Fruit fly (Drosophila melanogaster) whole organism, prepupa: ENCODE data around the gene Fign.

Experiments
- CG10669 ChIP-seq: fragments of 200-800 bp; sonication (Bioruptor generic); optimal IDR thresholded peaks from 3 replicates; lab custom pipeline; 2018; ENCODE audit warnings: missing biosample characterization, mild to moderate bottlenecking, missing genetic modification characterization, moderate library complexity
- CG11902 ChIP-seq: fragments of 200-800 bp; sonication (Bioruptor generic); optimal IDR thresholded peaks from 3 replicates; lab custom pipeline; 2016; ENCODE audit warnings: missing biosample characterization, missing genetic modification characterization
- CG15336 ChIP-seq: fragments of 200-800 bp; sonication (Bioruptor generic); IDR thresholded peaks from 2 replicates; pipeline ENCODE4 v1.3.6; 2022; ENCODE audit warnings: missing biosample characterization, missing genetic modification characterization
- CG1621 ChIP-seq: fragments of 200-800 bp; sonication (Bioruptor generic); optimal IDR thresholded peaks from 3 replicates; lab custom pipeline; 2018; ENCODE audit warnings: missing biosample characterization, mild to moderate bottlenecking, missing genetic modification characterization
- CG16779 ChIP-seq: fragments of 200-800 bp; sonication (Bioruptor generic); optimal IDR thresholded peaks from 3 replicates; lab custom pipeline; 2017; ENCODE audit warnings: missing biosample characterization, mild to moderate bottlenecking, missing genetic modification characterization
- CG3032 ChIP-seq: fragments of 200-800 bp; optimal IDR thresholded peaks from 2 replicates; lab custom pipeline; 2019; ENCODE audit warnings: missing biosample characterization, mild to moderate bottlenecking, missing genetic modification characterization, moderate library complexity
- CG31627 ChIP-seq: fragments of 200-800 bp; sonication (Bioruptor generic); optimal IDR thresholded peaks from 3 replicates; lab custom pipeline; 2016; ENCODE audit warnings: missing biosample characterization, missing genetic modification characterization
- CG4318 ChIP-seq: fragments of 200-800 bp; sonication (Bioruptor generic); optimal IDR thresholded peaks from 3 replicates; lab custom pipeline; 2017; ENCODE audit warnings: missing biosample characterization, mild to moderate bottlenecking, missing genetic modification characterization
- CG6163 ChIP-seq: fragments of 200-800 bp; sonication (Bioruptor generic); IDR thresholded peaks from 3 replicates; pipeline ENCODE4 v1.3.6; 2022; ENCODE audit warnings: missing biosample characterization, missing genetic modification characterization
- CG6276 ChIP-seq: fragments of 200-800 bp; sonication (Bioruptor generic); optimal IDR thresholded peaks from 2 replicates; lab custom pipeline; 2017; ENCODE audit warnings: missing biosample characterization, mild to moderate bottlenecking, missing genetic modification characterization
- CG6792 ChIP-seq: fragments of 200-800 bp; sonication (Bioruptor generic); optimal IDR thresholded peaks from 3 replicates; lab custom pipeline; 2016; ENCODE audit warnings: missing biosample characterization, missing genetic modification characterization
- CG6808 ChIP-seq: fragments of 200-800 bp; sonication (Bioruptor generic); optimal IDR thresholded peaks from 3 replicates; lab custom pipeline; 2017; ENCODE audit warnings: missing biosample characterization, missing genetic modification characterization, mild to moderate bottlenecking, moderate library complexity, missing genetic modification reagents
- CG7368 ChIP-seq: fragments of 200-800 bp; sonication (Bioruptor generic); optimal IDR thresholded peaks from 3 replicates; lab custom pipeline; 2016; ENCODE audit warnings: missing biosample characterization, missing genetic modification characterization
- CG8119 ChIP-seq: fragments of 200-800 bp; sonication (Bioruptor generic); IDR thresholded peaks from 3 replicates; pipeline ENCODE4 v1.3.6; 2022; ENCODE audit warnings: missing biosample characterization, missing genetic modification characterization
- CG8319 ChIP-seq: fragments of 200-800 bp; sonication (Bioruptor generic); optimal IDR thresholded peaks from 3 replicates; lab custom pipeline; 2016; ENCODE audit warnings: missing biosample characterization, missing genetic modification characterization
- CG8632 ChIP-seq: fragments of 200-800 bp; sonication (Bioruptor generic); optimal IDR thresholded peaks from 3 replicates; lab custom pipeline; 2016; ENCODE audit warnings: missing biosample characterization, missing genetic modification characterization
- CG9139 ChIP-seq: fragments of 200-800 bp; sonication (Bioruptor generic); optimal IDR thresholded peaks from 3 replicates; lab custom pipeline; 2017; ENCODE audit warnings: missing biosample characterization, mild to moderate bottlenecking, missing genetic modification characterization
- Eip78C ChIP-seq: fragments of 200-800 bp; sonication (Bioruptor generic); peaks from one replicate; lab custom pipeline; 2016; ENCODE audit warnings: missing biosample characterization, missing genetic modification characterization
- Ets96B ChIP-seq: fragments of 200-800 bp; optimal IDR thresholded peaks from 2 replicates; lab custom pipeline; 2019; ENCODE audit warnings: missing biosample characterization, mild to moderate bottlenecking, missing genetic modification characterization, moderate library complexity
- Gug ChIP-seq: fragments of 200-800 bp; sonication (Bioruptor generic); IDR thresholded peaks from 2 replicates; pipeline ENCODE4 v1.3.6; 2022; ENCODE audit warnings: missing biosample characterization, missing genetic modification characterization
- Hr38 ChIP-seq: sonication (Bioruptor generic); optimal IDR thresholded peaks from 2 replicates; lab custom pipeline; 2016; ENCODE audit warnings: missing biosample characterization, missing genetic modification characterization
- Hr39 ChIP-seq: fragments of 200-800 bp; sonication (Bioruptor generic); optimal IDR thresholded peaks from 2 replicates; lab custom pipeline; 2016; ENCODE audit warnings: missing biosample characterization, missing genetic modification characterization
- Hr4 ChIP-seq: fragments of 200-800 bp; sonication (Bioruptor generic); optimal IDR thresholded peaks from 3 replicates; lab custom pipeline; 2016; ENCODE audit warnings: missing biosample characterization, missing genetic modification characterization
- Lpt ChIP-seq: fragments of 200-800 bp; sonication (Bioruptor generic); optimal IDR thresholded peaks from 3 replicates; lab custom pipeline; 2016; ENCODE audit warnings: missing biosample characterization, missing genetic modification characterization
- OdsH ChIP-seq: fragments of 200-800 bp; sonication (Bioruptor generic); optimal IDR thresholded peaks from 3 replicates; lab custom pipeline; 2016; ENCODE audit warnings: missing biosample characterization, missing genetic modification characterization
- Sox102F ChIP-seq: fragments of 200-800 bp; sonication (Bioruptor generic); optimal IDR thresholded peaks from 2 replicates; lab custom pipeline; 2016; ENCODE audit warnings: missing biosample characterization, mild to moderate bottlenecking, missing genetic modification characterization
- Sox14 ChIP-seq: fragments of 200-800 bp; sonication (Bioruptor generic); optimal IDR thresholded peaks from 3 replicates; lab custom pipeline; 2016; ENCODE audit warnings: missing biosample characterization, missing genetic modification characterization
- Sox15 ChIP-seq: fragments of 200-800 bp; sonication (Bioruptor generic); optimal IDR thresholded peaks from 3 replicates; lab custom pipeline; 2016; ENCODE audit warnings: missing biosample characterization, missing genetic modification characterization
- achi ChIP-seq: fragments of 200-800 bp; sonication (Bioruptor generic); optimal IDR thresholded peaks from 3 replicates; lab custom pipeline; 2016; ENCODE audit warnings: missing biosample characterization, missing genetic modification characterization
- acj6 ChIP-seq: fragments of 200-800 bp; sonication (Bioruptor generic); optimal IDR thresholded peaks from 3 replicates; lab custom pipeline; 2016; ENCODE audit warnings: missing biosample characterization, missing genetic modification characterization
- cyc ChIP-seq: fragments of 200-800 bp; sonication (Bioruptor generic); optimal IDR thresholded peaks from 3 replicates; lab custom pipeline; 2016; ENCODE audit warnings: missing biosample characterization, missing genetic modification characterization
- dac ChIP-seq: fragments of 200-800 bp; sonication (Bioruptor generic); optimal IDR thresholded peaks from 2 replicates; lab custom pipeline; 2017; ENCODE audit warnings: missing biosample characterization, mild to moderate bottlenecking, missing genetic modification characterization
- dsx ChIP-seq: fragments of 200-800 bp; optimal IDR thresholded peaks from 3 replicates; lab custom pipeline; 2019; ENCODE audit warnings: missing biosample characterization, mild to moderate bottlenecking, missing genetic modification characterization, moderate library complexity; ENCODE audit not compliant: poor library complexity, severe bottlenecking
- eg ChIP-seq: fragments of 200-800 bp; sonication (Bioruptor generic); IDR thresholded peaks from 3 replicates; pipeline ENCODE4 v1.3.6; 2022; ENCODE audit warnings: missing biosample characterization, missing genetic modification characterization
- esn ChIP-seq: fragments of 200-800 bp; sonication (Bioruptor generic); optimal IDR thresholded peaks from 2 replicates; lab custom pipeline; 2016; ENCODE audit warnings: missing biosample characterization, mild to moderate bottlenecking, missing genetic modification characterization, moderate library complexity
- fd59A ChIP-seq: fragments of 200-800 bp; sonication (Bioruptor generic); optimal IDR thresholded peaks from 2 replicates; lab custom pipeline; 2017; ENCODE audit warnings: missing biosample characterization, mild to moderate bottlenecking, missing genetic modification characterization, missing genetic modification reagents
- fd85E ChIP-seq: fragments of 200-800 bp; sonication (Bioruptor generic); optimal IDR thresholded peaks from 3 replicates; lab custom pipeline; 2016; ENCODE audit warnings: missing biosample characterization, missing genetic modification characterization
- fkh ChIP-seq: fragments of 200-800 bp; sonication (Bioruptor generic); optimal IDR thresholded peaks from 3 replicates; lab custom pipeline; 2017; ENCODE audit warnings: missing biosample characterization, mild to moderate bottlenecking, missing genetic modification characterization, moderate library complexity
- lz ChIP-seq: fragments of 200-800 bp; sonication (Bioruptor generic); optimal IDR thresholded peaks from 3 replicates; lab custom pipeline; 2016; ENCODE audit warnings: missing biosample characterization, missing genetic modification characterization
- net ChIP-seq: fragments of 200-800 bp; sonication (Bioruptor generic); optimal IDR thresholded peaks from 3 replicates; lab custom pipeline; 2016; ENCODE audit warnings: missing biosample characterization, missing genetic modification characterization
- pdm3 ChIP-seq: fragments of 200-800 bp; sonication (Bioruptor generic); optimal IDR thresholded peaks from 3 replicates; lab custom pipeline; 2016; ENCODE audit warnings: missing biosample characterization, missing genetic modification characterization
- salr ChIP-seq, 2 experiments: fragments of 200-800 bp; sonication (Bioruptor generic); optimal IDR thresholded peaks; 3 replicates each; lab custom pipeline; 2016 to 2018; ENCODE audit warnings: missing biosample characterization in 2 of 2, missing genetic modification characterization in 2 of 2, mild to moderate bottlenecking in 1 of 2
- ss ChIP-seq, 2 experiments: fragments of 200-800 bp; sonication (Bioruptor generic); optimal IDR thresholded peaks; 2 replicates in 1 of 2; 3 replicates in 1 of 2; lab custom pipeline; 2017 to 2018; ENCODE audit warnings: mild to moderate bottlenecking in 2 of 2, missing biosample characterization in 2 of 2, missing genetic modification characterization in 2 of 2, moderate library complexity in 1 of 2
- svp ChIP-seq: fragments of 200-800 bp; sonication (Bioruptor generic); peaks from one replicate; lab custom pipeline; 2016; ENCODE audit warnings: missing biosample characterization, missing genetic modification characterization
- vri ChIP-seq: fragments of 200-800 bp; sonication (Bioruptor generic); optimal IDR thresholded peaks from 3 replicates; lab custom pipeline; 2016; ENCODE audit warnings: missing biosample characterization, mild to moderate bottlenecking, missing genetic modification characterization

Gene Fign

DNA sequence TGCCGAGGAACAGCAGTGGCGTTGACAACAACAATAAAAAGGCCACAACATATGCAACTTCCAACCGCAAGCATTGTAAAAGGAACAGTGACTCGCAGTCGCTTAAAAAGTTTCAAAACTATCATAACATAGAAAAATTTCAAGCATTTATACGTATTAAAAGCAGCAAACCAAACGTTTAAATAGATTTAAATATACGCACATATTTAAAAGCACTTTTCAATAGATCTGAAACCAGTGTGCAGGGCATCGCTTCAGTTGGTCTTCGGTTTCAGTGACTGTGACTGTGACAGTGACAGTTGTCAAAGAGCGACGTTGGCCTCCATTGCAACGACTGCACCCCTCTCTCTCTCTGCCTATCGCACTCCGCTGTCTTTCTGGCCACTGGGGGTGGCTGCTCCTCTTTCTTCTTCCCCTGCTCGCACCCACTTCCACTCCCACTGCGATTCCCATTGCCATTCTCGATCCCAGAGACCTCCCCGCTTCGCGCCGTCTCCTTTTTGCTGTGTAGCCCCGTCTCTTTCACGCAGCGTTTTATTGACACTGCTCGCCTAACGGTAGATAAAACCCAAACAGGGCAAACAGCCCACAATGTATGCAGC, 28.6 kb upstream of the Fign start (continued):
- TF ChIP-seq dsx (GFP tag; lab: Kevin White, UChicago): peak; percentile 89
- peak; percentile 76 for TF ChIP-seq fd85E (GFP tag; lab: Kevin White, UChicago)
- peak; percentile 98 for TF ChIP-seq CG6163 (GFP tag; lab: Robert Waterston, UW)
- peak; percentile 85 for TF ChIP-seq CG4318 (GFP tag; lab: Kevin White, UChicago)
- TF ChIP-seq Sox14 (GFP tag; lab: Kevin White, UChicago): peak; percentile 96
- peak; percentile 92 for TF ChIP-seq net (GFP tag; lab: Kevin White, UChicago)
- peak; percentile 92 for TF ChIP-seq acj6 (GFP tag; lab: Kevin White, UChicago)
- peak; percentile 89 for TF ChIP-seq CG31627 (GFP tag; lab: Kevin White, UChicago)
- TF ChIP-seq lz (GFP tag; lab: Kevin White, UChicago): peak; percentile 91
- peak; percentile 95 for TF ChIP-seq achi
- peak; percentile 86 to 91 for TF ChIP-seq salr (GFP tag; optimal IDR thresholded peaks at IDR 0.05; lab: Kevin White, UChicago)
- peak; percentile 95 for TF ChIP-seq esn (GFP tag; lab: Kevin White, UChicago)
- TF ChIP-seq Hr39: peak; percentile 91
- TF ChIP-seq OdsH: peak; percentile 96
- TF ChIP-seq CG3032 (tag; lab: Kevin White, UChicago): peak; percentile 91
- peak; percentile 93 for TF ChIP-seq CG8319 (GFP tag; lab: Kevin White, UChicago)
- peak; percentile 91 for TF ChIP-seq CG11902 (GFP tag; lab: Kevin White, UChicago)
- peak; percentile 88 for TF ChIP-seq CG6808 (GFP tag; lab: Kevin White, UChicago)
- TF ChIP-seq CG1621 (tag; lab: Kevin White, UChicago): peak; percentile 93
- TF ChIP-seq CG16779 (tag; lab: Kevin White, UChicago): peak; percentile 72
- peak; percentile 94 for TF ChIP-seq Hr4
- peak; percentile 92 for TF ChIP-seq CG8632
- TF ChIP-seq CG15336 (GFP tag; lab: Robert Waterston, UW): peak; percentile 93
- TF ChIP-seq fkh: peak; percentile 37
- peak; percentile 80 for TF ChIP-seq cyc (GFP tag; lab: Kevin White, UChicago)
- peak; percentile 95 for TF ChIP-seq Sox102F (GFP tag; lab: Kevin White, UChicago)
- peak; percentile 93 for TF ChIP-seq Lpt
- peak; percentile 89 for TF ChIP-seq vri (GFP tag; lab: Kevin White, UChicago)
- TF ChIP-seq CG10669 (GFP tag; lab: Kevin White, UChicago): peak; percentile 94
- peak; percentile 93 for TF ChIP-seq Ets96B (tag; lab: Kevin White, UChicago)
- TF ChIP-seq CG7368 (GFP tag; lab: Kevin White, UChicago): peak; percentile 89
- TF ChIP-seq CG9139: peak; percentile 86
- TF ChIP-seq Eip78C (GFP tag; lab: Kevin White, UChicago): peak; percentile 98
- peak; percentile 97 for TF ChIP-seq pdm3 (GFP tag; lab: Kevin White, UChicago)

dm6 chr2L:3346483-3346839, 26.8 kb upstream of the Fign start:
- TF ChIP-seq CG10669 (GFP tag; lab: Kevin White, UChicago): no peak
- peak; percentile 74 for TF ChIP-seq svp (GFP tag; lab: Kevin White, UChicago)

dm6 chr2L:3345763-3346482, 26.3 kb upstream of the Fign start:
- TF ChIP-seq CG6276: peak; percentile 50
- peak; percentile 54 for TF ChIP-seq CG11902 (GFP tag; lab: Kevin White, UChicago)
- TF ChIP-seq acj6 (GFP tag; lab: Kevin White, UChicago): peak; percentile 84
- TF ChIP-seq esn (GFP tag; lab: Kevin White, UChicago): peak; percentile 93
- peak; percentile 82 for TF ChIP-seq eg (GFP tag; lab: Robert Waterston, UW)
- peak; percentile 62 for TF ChIP-seq fkh
- peak; percentile 41 to 81 for TF ChIP-seq salr (GFP tag; optimal IDR thresholded peaks at IDR 0.05; lab: Kevin White, UChicago)
- TF ChIP-seq Sox15: peak; percentile 46
- peak; percentile 79 for TF ChIP-seq Ets96B (tag; lab: Kevin White, UChicago)
- peak; percentile 91 for TF ChIP-seq Sox102F (GFP tag; lab: Kevin White, UChicago)
- TF ChIP-seq dsx (GFP tag; lab: Kevin White, UChicago): peak; percentile 71
- TF ChIP-seq CG15336 (GFP tag; lab: Robert Waterston, UW): peak; percentile 81
- TF ChIP-seq fd59A (GFP tag; lab: Kevin White, UChicago): peak; percentile 58
- peak in 1 of 2 experiments; percentile 23 for TF ChIP-seq ss (GFP tag; optimal IDR thresholded peaks at IDR 0.05; lab: Kevin White, UChicago)
- no peak for TF ChIP-seq Hr38 (GFP tag; lab: Kevin White, UChicago)
- peak; percentile 90 for TF ChIP-seq lz (GFP tag; lab: Kevin White, UChicago)
- TF ChIP-seq Gug (GFP tag; lab: Robert Waterston, UW): peak; percentile 82
- peak; percentile 83 for TF ChIP-seq CG8119 (GFP tag; lab: Robert Waterston, UW)
- peak; percentile 89 for TF ChIP-seq vri (GFP tag; lab: Kevin White, UChicago)
- peak; percentile 91 for TF ChIP-seq Hr39
- TF ChIP-seq CG6792 (GFP tag; lab: Kevin White, UChicago): peak; percentile 78
- TF ChIP-seq CG7368 (GFP tag; lab: Kevin White, UChicago): peak; percentile 63
- peak; percentile 42 for TF ChIP-seq dac (GFP tag; lab: Kevin White, UChicago)
